Fruit fly (Drosophila melanogaster): ENCODE data around the gene CG33658.
A peak's percentile ranks its signal among the peaks of the same experiment; 100 is the strongest.

The CG33658 gene

DNA sequence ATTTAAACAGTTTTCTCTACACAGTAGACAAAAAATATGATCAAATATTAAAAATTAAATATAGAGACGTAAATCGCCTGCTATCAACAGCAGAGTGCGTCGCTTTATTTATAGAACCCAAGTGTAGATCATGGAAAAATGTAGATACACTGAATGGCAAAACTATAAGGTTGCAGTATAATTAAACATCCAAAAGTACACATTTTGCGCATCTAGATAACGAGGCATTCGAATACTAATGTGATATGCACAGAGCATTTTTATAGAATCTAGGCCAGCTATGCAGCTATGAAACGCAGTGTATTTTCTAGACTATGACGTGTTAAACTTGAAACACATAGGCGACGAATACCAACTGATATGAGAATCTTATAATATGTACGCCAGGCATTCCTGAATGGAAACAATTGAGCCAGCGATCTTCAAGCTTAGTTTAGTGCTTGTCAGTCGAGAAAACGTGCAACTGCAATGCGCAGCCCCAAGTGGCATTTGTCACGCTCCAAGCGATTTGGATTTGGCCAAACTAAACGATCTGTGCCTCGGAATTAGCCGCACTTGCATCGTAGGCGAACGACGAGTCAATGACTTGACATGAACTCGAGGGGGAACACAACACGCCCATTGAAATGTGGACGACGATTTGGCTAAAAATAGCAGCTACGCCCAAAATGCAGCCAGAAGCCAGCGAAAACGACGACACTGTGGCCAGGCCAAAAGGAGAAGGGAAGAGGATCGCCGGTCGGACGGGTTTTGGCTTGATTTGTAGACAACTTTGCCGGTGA, 29.9 kb downstream of the CG33658 start (continued):
- TF ChIP-seq CG17568 (GFP tag; optimal IDR thresholded peaks at IDR 0.05) = peak; percentile 85
- TF ChIP-seq bbx (GFP tag; IDR thresholded peaks at IDR 0.05; ENCODE audit: partially characterized antibody) = no peak
- no peak for TF ChIP-seq hb (GFP tag; IDR thresholded peaks at IDR 0.05; ENCODE audit: partially characterized antibody)
- TF ChIP-seq Lim3 (GFP tag; IDR thresholded peaks at IDR 0.05) = peak; percentile 47; the same call in 1 of the 2 replicates
- peak; percentile 70 for TF ChIP-seq Bdp1 (GFP tag; optimal IDR thresholded peaks at IDR 0.05)
- TF ChIP-seq CG6813 (GFP tag; optimal IDR thresholded peaks at IDR 0.05) = peak; percentile 90
- TF ChIP-seq CG3726 (GFP tag; IDR thresholded peaks at IDR 0.05) = peak; percentile 53; the same call in 1 of the 3 replicates
- TF ChIP-seq TFAM (GFP tag; optimal IDR thresholded peaks at IDR 0.05) = peak; percentile 41
- TF ChIP-seq crol (GFP tag; IDR thresholded peaks at IDR 0.05) = 0 out of 2 replicates have a peak, but pooled peaks have one; percentile 21
- no peak for TF ChIP-seq zf30C (GFP tag; optimal IDR thresholded peaks at IDR 0.05)
- TF ChIP-seq ind (GFP tag; optimal IDR thresholded peaks at IDR 0.05) = peak; percentile 89
- TF ChIP-seq CG4617 (GFP tag; optimal IDR thresholded peaks at IDR 0.05; ENCODE audit: borderline replicate concordance) = peak; percentile 36
- peak; percentile 78 for TF ChIP-seq Camta (GFP tag; optimal IDR thresholded peaks at IDR 0.05)
- peak; percentile 52 for TF ChIP-seq CG12236 (GFP tag; optimal IDR thresholded peaks at IDR 0.05)
- peak; percentile 90 for TF ChIP-seq CG13424 (tag; optimal IDR thresholded peaks at IDR 0.05)
- peak; percentile 74 for TF ChIP-seq CG31365 (tag; optimal IDR thresholded peaks at IDR 0.05)
- peak; percentile 95 for TF ChIP-seq CG2120 (GFP tag; optimal IDR thresholded peaks at IDR 0.05)
- no peak for TF ChIP-seq gt (GFP tag; IDR thresholded peaks at IDR 0.05)
- TF ChIP-seq sisA (GFP tag; IDR thresholded peaks at IDR 0.05) = peak; percentile 87
- peak; percentile 85 for TF ChIP-seq CG4730 (GFP tag; IDR thresholded peaks at IDR 0.05)
- peak; percentile 75 for TF ChIP-seq peb (GFP tag; IDR thresholded peaks at IDR 0.05)
- TF ChIP-seq scrt (GFP tag; optimal IDR thresholded peaks at IDR 0.05) = peak; percentile 83
- TF ChIP-seq CG32767 (GFP tag; IDR thresholded peaks at IDR 0.05) = peak; percentile 81
- no peak for TF ChIP-seq usp (GFP tag; optimal IDR thresholded peaks at IDR 0.05)
- no peak for TF ChIP-seq CG16813 (GFP tag; IDR thresholded peaks at IDR 0.05; ENCODE audit: partially characterized antibody)
- TF ChIP-seq Mad (GFP tag; optimal IDR thresholded peaks at IDR 0.05) = peak; percentile 86
- TF ChIP-seq Oli (tag; optimal IDR thresholded peaks at IDR 0.05) = peak; percentile 89
- peak; percentile 90 for TF ChIP-seq mam (GFP tag; optimal IDR thresholded peaks at IDR 0.05)
- TF ChIP-seq grau (tag; optimal IDR thresholded peaks at IDR 0.05) = peak; percentile 91
- TF ChIP-seq CG6689 (GFP tag; IDR thresholded peaks at IDR 0.05) = peak; percentile 88
- TF ChIP-seq Abd-B (GFP tag; optimal IDR thresholded peaks at IDR 0.05) = no peak
- TF ChIP-seq otp (GFP tag; IDR thresholded peaks at IDR 0.05) = peak; percentile 85
- TF ChIP-seq tap (tag; optimal IDR thresholded peaks at IDR 0.05) = peak; percentile 90
- no peak for TF ChIP-seq fd102C (GFP tag; optimal IDR thresholded peaks at IDR 0.05)
- peak; percentile 83 for TF ChIP-seq CG10274 (GFP tag; optimal IDR thresholded peaks at IDR 0.05)
- TF ChIP-seq CG7987 (GFP tag; optimal IDR thresholded peaks at IDR 0.05) = peak; percentile 82
- TF ChIP-seq Atf6 (GFP tag; IDR thresholded peaks at IDR 0.05) = peak; percentile 94
- peak; percentile 69 for TF ChIP-seq CG7928 (GFP tag; optimal IDR thresholded peaks at IDR 0.05)
- peak; percentile 73 for TF ChIP-seq D19B (GFP tag; optimal IDR thresholded peaks at IDR 0.05)
- no peak for TF ChIP-seq CG15479 (GFP tag; optimal IDR thresholded peaks at IDR 0.05)
- TF ChIP-seq CG9932 (GFP tag; IDR thresholded peaks at IDR 0.05) = peak; percentile 88
- peak; percentile 75 for TF ChIP-seq CG13775 (GFP tag; optimal IDR thresholded peaks at IDR 0.05)
- TF ChIP-seq Ets97D (GFP tag; optimal IDR thresholded peaks at IDR 0.05) = peak; percentile 76
- peak; percentile 92 for TF ChIP-seq CG7786 (GFP tag; optimal IDR thresholded peaks at IDR 0.05)
- peak; percentile 71 for TF ChIP-seq dm (GFP tag; optimal IDR thresholded peaks at IDR 0.05)
- TF ChIP-seq pita (GFP tag; optimal IDR thresholded peaks at IDR 0.05) = no peak
- peak; percentile 88 for TF ChIP-seq Fer1 (GFP tag; optimal IDR thresholded peaks at IDR 0.05)
- peak; percentile 98 for TF ChIP-seq CG11695 (GFP tag; IDR thresholded peaks at IDR 0.05)
- peak; percentile 90 for TF ChIP-seq Gug (GFP tag; IDR thresholded peaks at IDR 0.05)
